Fruit fly (Drosophila melanogaster): ENCODE data around the gene Tcs6.

DNA sequence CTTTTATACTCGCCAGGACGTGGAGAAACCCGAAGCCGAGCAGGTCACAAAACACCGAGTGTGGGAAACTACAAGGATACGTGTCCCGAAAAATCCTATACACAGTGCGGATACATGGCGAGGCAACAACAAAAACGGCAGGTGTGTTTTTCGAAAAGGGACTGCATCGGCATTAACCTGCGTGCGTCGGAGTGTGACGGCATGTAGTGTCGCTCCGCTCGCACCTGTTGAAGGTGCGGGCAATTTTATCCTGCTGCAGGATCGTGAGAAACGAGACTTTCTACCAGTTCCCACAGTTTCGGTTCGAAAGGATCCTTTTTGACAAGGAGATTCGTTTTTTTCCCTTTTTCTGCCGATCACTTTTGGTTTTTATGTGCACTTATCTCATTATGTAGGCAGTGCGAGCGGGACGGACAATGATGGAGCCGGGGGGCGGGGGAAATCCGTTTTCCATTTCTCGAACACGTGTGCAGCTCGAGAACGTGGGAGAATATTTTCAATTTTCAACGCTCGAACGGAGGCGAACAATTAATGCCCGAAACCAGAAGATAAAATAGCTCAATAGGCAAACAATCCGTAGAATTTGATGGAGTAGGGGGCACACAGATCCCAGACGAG lies 33.3 kb downstream of the Tcs6 start:
- TF ChIP-seq h (optimal IDR thresholded peaks at IDR 0.05) (no peak), ttk (optimal IDR thresholded peaks at IDR 0.05) (no peak), insv (optimal IDR thresholded peaks at IDR 0.05) (no peak), Sin3A (optimal IDR thresholded peaks at IDR 0.05) (no peak)
